Worm (Caenorhabditis elegans) whole organism, L2 larva: Measurements from ENCODE around the gene F11A10.6.
A peak's percentile ranks its signal among the peaks of the same experiment; 100 is the strongest.

Experiments used
- lin-11 ChIP-seq: fragments of 150-350 bp; sonication (generic microtip); optimal IDR thresholded peaks from 2 replicates; lab custom pipeline; 2014; ENCODE audit warnings: missing biosample characterization, missing genetic modification characterization, inconsistent platforms, mixed read lengths
- lin-13 ChIP-seq: fragments of 150-350 bp; optimal IDR thresholded peaks from 2 replicates; lab custom pipeline; 2014; ENCODE audit warnings: missing biosample characterization, missing genetic modification reagents, missing genetic modification characterization
- nhr-11 ChIP-seq: fragments of 150-350 bp; optimal IDR thresholded peaks from 2 replicates; lab custom pipeline; 2014; ENCODE audit warnings: missing biosample characterization, missing genetic modification characterization
- skn-1 ChIP-seq: sonication (generic microtip); optimal IDR thresholded peaks from 2 replicates; lab custom pipeline; 2017; ENCODE audit warnings: missing biosample characterization, missing genetic modification characterization
- zag-1 ChIP-seq: fragments of 150-350 bp; optimal IDR thresholded peaks from 2 replicates; lab custom pipeline; 2014; ENCODE audit warnings: missing biosample characterization, missing genetic modification characterization
- ztf-11 ChIP-seq: sonication (generic microtip); optimal IDR thresholded peaks from 2 replicates; lab custom pipeline; 2017; ENCODE audit warnings: missing biosample characterization, missing genetic modification characterization

- peak; percentile 10 for TF ChIP-seq lin-11 (tag; lab: Kevin White, UChicago)
- TF ChIP-seq ztf-11 = no peak
- TF ChIP-seq skn-1 (tag; lab: Kevin White, UChicago) = no peak
- peak; percentile 36 for TF ChIP-seq zag-1
- TF ChIP-seq nhr-11 (tag; lab: Kevin White, UChicago) = no peak
- TF ChIP-seq lin-13 = peak; percentile 62
Measured at ce11 chrIV:12086498-12086897, 3.0 kb downstream of the F11A10.6 start.
